Worm (Caenorhabditis elegans): Measurements from ENCODE around the gene elt-7.
A peak's percentile ranks its signal among the peaks of the same experiment; 100 is the strongest.

The elt-7 gene

DNA sequence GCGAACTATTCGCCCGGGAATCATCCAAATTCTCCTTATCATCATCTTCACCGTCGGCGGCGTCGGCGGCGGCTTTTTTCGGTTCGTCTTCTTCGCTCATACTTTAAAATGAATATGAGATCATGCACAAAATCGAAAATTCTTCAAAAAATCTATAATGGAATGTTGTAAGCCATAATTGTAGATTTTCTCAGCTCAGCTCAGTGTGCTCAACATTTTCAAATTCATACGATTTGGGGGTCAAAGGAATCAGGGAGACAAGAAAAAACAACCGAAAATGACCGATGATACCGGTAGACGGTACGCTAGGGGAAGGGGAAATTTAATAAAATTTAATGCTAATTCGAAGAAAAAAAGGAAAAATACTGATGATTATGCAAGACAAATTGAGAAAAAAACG is 48.1 kb downstream of the elt-7 start, which contains the start of gene ccep-97:
TSS of gene ccep-97 (minus strand) at position 101 of the 400 bp plus-strand sequence.
- TF ChIP-seq lim-7 (GFP tag; IDR thresholded peaks at IDR 0.05) (0 out of 2 replicates have a peak, but pooled peaks have one; percentile 55), tra-1 (GFP tag; IDR thresholded peaks at IDR 0.05) (no peak), egl-43 (GFP tag; IDR thresholded peaks at IDR 0.05) (no peak), nhr-28 (tag; optimal IDR thresholded peaks at IDR 0.05) (peak; percentile 20), ama-1 (optimal IDR thresholded peaks at IDR 0.05) (peak; percentile 49), pha-4 (GFP tag; IDR thresholded peaks at IDR 0.05) (peak; percentile 17; the same call in 1 of the 2 replicates), pha-4 (tag; optimal IDR thresholded peaks at IDR 0.05) (no peak)

DNA sequence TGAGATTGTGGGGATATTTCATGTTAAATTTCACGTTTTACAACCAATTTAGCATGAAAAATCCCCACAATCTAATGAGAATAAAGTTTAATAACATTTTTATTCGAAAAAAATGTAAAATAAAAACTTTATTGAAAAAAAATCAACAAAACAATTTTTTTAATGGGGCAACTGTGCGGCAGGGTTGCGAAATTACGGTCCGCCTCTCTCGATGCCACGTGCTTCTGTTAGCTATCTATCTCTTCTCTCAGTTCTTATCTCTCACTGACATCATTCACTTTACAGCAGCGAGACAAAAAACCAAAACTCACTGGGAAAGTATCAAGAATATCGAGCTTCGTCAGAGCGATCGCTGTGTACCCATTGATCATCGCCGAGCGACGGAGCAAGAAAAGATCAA is 50.1 kb downstream of the elt-7 start:
- TF ChIP-seq dmd-8 (GFP tag; IDR thresholded peaks at IDR 0.05): no peak
- TF ChIP-seq tag-97 (GFP tag; IDR thresholded peaks at IDR 0.05): no peak
- no peak for TF ChIP-seq ctbp-1 (GFP tag; IDR thresholded peaks at IDR 0.05)
- TF ChIP-seq ceh-44 (GFP tag; IDR thresholded peaks at IDR 0.05): no peak
- no peak for TF ChIP-seq D1046.2 (GFP tag; IDR thresholded peaks at IDR 0.05)
- TF ChIP-seq ZK337.2 (GFP tag; IDR thresholded peaks at IDR 0.05): no peak
- no peak for TF ChIP-seq spr-3 (GFP tag; optimal IDR thresholded peaks at IDR 0.05)
- no peak for TF ChIP-seq ceh-82 (tag; optimal IDR thresholded peaks at IDR 0.05)
- no peak for TF ChIP-seq rbr-2 (tag; optimal IDR thresholded peaks at IDR 0.05)
- TF ChIP-seq nhr-48 (tag; optimal IDR thresholded peaks at IDR 0.05): no peak
- TF ChIP-seq jun-1 (tag; optimal IDR thresholded peaks at IDR 0.05): no peak
- TF ChIP-seq ZK546.5 (tag; optimal IDR thresholded peaks at IDR 0.05): no peak
- TF ChIP-seq saeg-2 (GFP tag; IDR thresholded peaks at IDR 0.05): no peak
- TF ChIP-seq sdz-12 (GFP tag; optimal IDR thresholded peaks at IDR 0.05): no peak
- no peak for TF ChIP-seq T26A8.4 (GFP tag; IDR thresholded peaks at IDR 0.05)
- TF ChIP-seq nhr-111 (GFP tag; optimal IDR thresholded peaks at IDR 0.05): no peak
- no peak for TF ChIP-seq ceh-32 (tag; optimal IDR thresholded peaks at IDR 0.05; ENCODE audit: poor library complexity)
- no peak for TF ChIP-seq ceh-28 (tag; optimal IDR thresholded peaks at IDR 0.05)
- TF ChIP-seq daf-19 (GFP tag; conservative IDR thresholded peaks at IDR 0.05): no peak
- TF ChIP-seq ztf-7 (tag; optimal IDR thresholded peaks at IDR 0.05): no peak
- no peak for TF ChIP-seq mxl-2 (GFP tag; conservative IDR thresholded peaks at IDR 0.05)
- TF ChIP-seq F44E2.7 (GFP tag; IDR thresholded peaks at IDR 0.05): no peak
- no peak for TF ChIP-seq lin-15B (tag; optimal IDR thresholded peaks at IDR 0.05)
- TF ChIP-seq dmd-6 (GFP tag; IDR thresholded peaks at IDR 0.05): no peak
- TF ChIP-seq Y105C5A.15 (GFP tag; IDR thresholded peaks at IDR 0.05): no peak
- TF ChIP-seq T20F7.1 (GFP tag; optimal IDR thresholded peaks at IDR 0.05): no peak
- no peak for TF ChIP-seq daf-16 (GFP tag; optimal IDR thresholded peaks at IDR 0.05)
- TF ChIP-seq daf-16 (tag; optimal IDR thresholded peaks at IDR 0.05): no peak
- TF ChIP-seq F37D6.2 (tag; optimal IDR thresholded peaks at IDR 0.05): no peak
- TF ChIP-seq mep-1 (tag; optimal IDR thresholded peaks at IDR 0.05): peak; percentile 18
- no peak for TF ChIP-seq unc-130 (GFP tag; optimal IDR thresholded peaks at IDR 0.05)
- TF ChIP-seq mes-2 (tag; optimal IDR thresholded peaks at IDR 0.05; ENCODE audit: poor library complexity, severe bottlenecking): peak; percentile 43
- TF ChIP-seq nhr-10 (tag; optimal IDR thresholded peaks at IDR 0.05): no peak
- no peak for TF ChIP-seq php-3 (GFP tag; IDR thresholded peaks at IDR 0.05)
- peak; percentile 25 for TF ChIP-seq nhr-28 (tag; optimal IDR thresholded peaks at IDR 0.05)
- TF ChIP-seq zag-1 (tag; optimal IDR thresholded peaks at IDR 0.05): no peak
- TF ChIP-seq dpl-1 (GFP tag; optimal IDR thresholded peaks at IDR 0.05): no peak
- TF ChIP-seq ceh-20 (GFP tag; IDR thresholded peaks at IDR 0.05): no peak
- TF ChIP-seq lin-29 (GFP tag; IDR thresholded peaks at IDR 0.05): no peak
- no peak for TF ChIP-seq nhr-25 (tag; optimal IDR thresholded peaks at IDR 0.05; ENCODE audit: borderline replicate concordance, insufficient read depth)
- TF ChIP-seq snpc-1.2 (GFP tag; IDR thresholded peaks at IDR 0.05): no peak
- no peak for TF ChIP-seq F49E8.2 (tag; optimal IDR thresholded peaks at IDR 0.05; ENCODE audit: borderline replicate concordance)
- TF ChIP-seq skn-1 (tag; optimal IDR thresholded peaks at IDR 0.05): no peak
- TF ChIP-seq nhr-11 (tag; optimal IDR thresholded peaks at IDR 0.05): no peak
- TF ChIP-seq lin-1 (GFP tag; IDR thresholded peaks at IDR 0.05): no peak

Measured in whole organism, L4 larva.